Fruit fly (Drosophila melanogaster): ENCODE data around the gene CG12708.
A peak's percentile ranks its signal among the peaks of the same experiment; 100 is the strongest.

CG12708 gene

DNA sequence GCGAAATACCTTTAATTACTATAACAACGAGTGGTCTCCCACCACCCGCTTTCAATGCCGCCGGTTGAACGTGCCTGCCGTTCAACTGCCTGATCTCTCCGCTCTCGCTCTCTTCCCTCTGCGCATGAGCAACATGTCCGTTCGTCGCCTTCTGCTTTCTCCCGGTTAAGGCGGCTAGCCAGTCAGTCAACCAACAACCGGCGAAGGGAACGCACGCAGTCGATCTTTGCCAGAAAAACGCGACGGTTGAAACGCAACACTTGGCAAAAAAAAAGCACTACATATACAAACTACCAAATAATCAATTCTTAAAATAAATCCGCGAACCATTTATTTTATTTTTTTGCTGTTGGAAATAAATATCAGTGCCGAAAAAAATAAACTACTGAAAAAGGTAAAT, at the start of gene CG12708:
Gene CG12708, plus strand, starts transcription at position 183 of the 400 bp plus-strand sequence.
- TF ChIP-seq esn (GFP tag; optimal IDR thresholded peaks at IDR 0.05): peak; percentile 24
- TF ChIP-seq fkh (GFP tag; optimal IDR thresholded peaks at IDR 0.05): no peak
- no peak for TF ChIP-seq CG8632 (GFP tag; optimal IDR thresholded peaks at IDR 0.05)
- TF ChIP-seq CG31627 (GFP tag; optimal IDR thresholded peaks at IDR 0.05): no peak
- TF ChIP-seq topi (GFP tag; optimal IDR thresholded peaks at IDR 0.05): peak; percentile 38
- TF ChIP-seq salr (GFP tag; optimal IDR thresholded peaks at IDR 0.05): no peak
- TF ChIP-seq vri (GFP tag; optimal IDR thresholded peaks at IDR 0.05): peak; percentile 41
- TF ChIP-seq Hr4 (GFP tag; optimal IDR thresholded peaks at IDR 0.05): no peak
- TF ChIP-seq Met (GFP tag; optimal IDR thresholded peaks at IDR 0.05): peak; percentile 45
- peak; percentile 2 for TF ChIP-seq lz (GFP tag; optimal IDR thresholded peaks at IDR 0.05)
- no peak for TF ChIP-seq Ets96B (tag; optimal IDR thresholded peaks at IDR 0.05)
- TF ChIP-seq eg (GFP tag; IDR thresholded peaks at IDR 0.05): peak; percentile 49; the same call in 1 of the 3 replicates
- no peak for TF ChIP-seq CG4318 (GFP tag; optimal IDR thresholded peaks at IDR 0.05)
- TF ChIP-seq CG11294 (GFP tag; IDR thresholded peaks at IDR 0.05): no peak
- TF ChIP-seq Eip75B (GFP tag; optimal IDR thresholded peaks at IDR 0.05): peak; percentile 16
- TF ChIP-seq Gug (GFP tag; IDR thresholded peaks at IDR 0.05): no peak
- peak; percentile 28 for TF ChIP-seq CG9139 (GFP tag; optimal IDR thresholded peaks at IDR 0.05)
- TF ChIP-seq Sox102F (GFP tag; optimal IDR thresholded peaks at IDR 0.05): peak; percentile 36
- TF ChIP-seq net (GFP tag; optimal IDR thresholded peaks at IDR 0.05): peak; percentile 37
- TF ChIP-seq CG10669 (GFP tag; optimal IDR thresholded peaks at IDR 0.05): no peak
- TF ChIP-seq CG6163 (GFP tag; IDR thresholded peaks at IDR 0.05): peak; percentile 60; the same call in 2 of the 3 replicates
- TF ChIP-seq cyc (GFP tag; optimal IDR thresholded peaks at IDR 0.05): no peak
- peak; percentile 72 for TF ChIP-seq svp (GFP tag)
- TF ChIP-seq OdsH (GFP tag; optimal IDR thresholded peaks at IDR 0.05): no peak
- no peak for TF ChIP-seq CG8319 (GFP tag; optimal IDR thresholded peaks at IDR 0.05)
- no peak for TF ChIP-seq CG10631 (GFP tag; optimal IDR thresholded peaks at IDR 0.05)
- TF ChIP-seq fd85E (GFP tag; optimal IDR thresholded peaks at IDR 0.05): no peak
- no peak for TF ChIP-seq CG16779 (tag; optimal IDR thresholded peaks at IDR 0.05)
- no peak for TF ChIP-seq CG34406 (GFP tag; optimal IDR thresholded peaks at IDR 0.05)
- no peak for TF ChIP-seq Hr38 (GFP tag; optimal IDR thresholded peaks at IDR 0.05)
- no peak for TF ChIP-seq Ets21C (GFP tag; optimal IDR thresholded peaks at IDR 0.05)
- no peak for TF ChIP-seq CG6276 (GFP tag; optimal IDR thresholded peaks at IDR 0.05)
- TF ChIP-seq CG32006 (GFP tag; optimal IDR thresholded peaks at IDR 0.05): no peak
- peak; percentile 26 for TF ChIP-seq CG1621 (tag; optimal IDR thresholded peaks at IDR 0.05)
- no peak for TF ChIP-seq CG11762 (GFP tag; optimal IDR thresholded peaks at IDR 0.05; ENCODE audit: insufficient read depth)
- no peak for TF ChIP-seq dac (GFP tag; optimal IDR thresholded peaks at IDR 0.05)
- no peak for TF ChIP-seq CG15336 (GFP tag; IDR thresholded peaks at IDR 0.05)
- no peak for TF ChIP-seq achi (GFP tag; optimal IDR thresholded peaks at IDR 0.05)
- TF ChIP-seq Smox (GFP tag; optimal IDR thresholded peaks at IDR 0.05): peak; percentile 19
- peak; percentile 10 for TF ChIP-seq dsx (GFP tag; optimal IDR thresholded peaks at IDR 0.05; ENCODE audit: poor library complexity, severe bottlenecking)
- TF ChIP-seq Hr39 (GFP tag; optimal IDR thresholded peaks at IDR 0.05): no peak
- TF ChIP-seq CG3919 (GFP tag; optimal IDR thresholded peaks at IDR 0.05): peak; percentile 18
- peak; percentile 29; the same call in 1 of the 3 replicates for TF ChIP-seq CG8119 (GFP tag; IDR thresholded peaks at IDR 0.05)
- TF ChIP-seq Eip78C (GFP tag): peak; percentile 73
- TF ChIP-seq fd59A (GFP tag; optimal IDR thresholded peaks at IDR 0.05): no peak
- TF ChIP-seq Sox14 (GFP tag; optimal IDR thresholded peaks at IDR 0.05): peak; percentile 6
- no peak for TF ChIP-seq Eip93F (GFP tag; optimal IDR thresholded peaks at IDR 0.05)
- no peak for TF ChIP-seq spab (GFP tag; optimal IDR thresholded peaks at IDR 0.05)
- TF ChIP-seq Sox15 (GFP tag; optimal IDR thresholded peaks at IDR 0.05): no peak
- TF ChIP-seq Blimp-1 (GFP tag; optimal IDR thresholded peaks at IDR 0.05): no peak
- no peak for TF ChIP-seq Lpt (GFP tag; optimal IDR thresholded peaks at IDR 0.05)
- TF ChIP-seq CG6854 (GFP tag; optimal IDR thresholded peaks at IDR 0.05): peak; percentile 57
- TF ChIP-seq ss (GFP tag; optimal IDR thresholded peaks at IDR 0.05): peak; percentile 18 to 50
